Worm (Caenorhabditis elegans) whole organism, L4 larva: ENCODE data around the gene cest-6.

Experiments
- F49E8.2 ChIP-seq: sonication (generic microtip); optimal IDR thresholded peaks from 2 replicates; lab custom pipeline; 2016; ENCODE audit warnings: missing compliant biosample characterization, mild to moderate bottlenecking, missing genetic modification characterization, borderline replicate concordance
- T26A8.4 ChIP-seq: fragments of 200-800 bp; sonication (Bioruptor generic); IDR thresholded peaks from 2 replicates; pipeline ENCODE4 v1.3.6; 2022; ENCODE audit warnings: missing genetic modification characterization, missing compliant biosample characterization
- Y5F2A.4 ChIP-seq: fragments of 200-800 bp; sonication (Bioruptor generic); optimal IDR thresholded peaks from 2 replicates; lab custom pipeline; 2018; ENCODE audit warnings: mild to moderate bottlenecking, missing genetic modification characterization, missing compliant biosample characterization
- ama-1 ChIP-seq: fragments of 150-350 bp; optimal IDR thresholded peaks from 2 replicates; lab custom pipeline; 2014; ENCODE audit warnings: inconsistent platforms, mixed read lengths
- arid-1 ChIP-seq: fragments of 200-800 bp; sonication (Bioruptor generic); conservative IDR thresholded peaks from 2 replicates; pipeline ENCODE4 v1.3.6; 2022; ENCODE audit warnings: missing genetic modification reagents, missing genetic modification characterization, missing compliant biosample characterization
- attf-4 ChIP-seq: sonication (generic microtip); optimal IDR thresholded peaks from 3 replicates; lab custom pipeline; 2017; ENCODE audit warnings: missing biosample characterization, missing genetic modification characterization
- ceh-20 ChIP-seq: fragments of 200-800 bp; sonication (Bioruptor generic); IDR thresholded peaks from 2 replicates; pipeline ENCODE4 v1.3.6; 2022; ENCODE audit warnings: missing genetic modification reagents, missing genetic modification characterization, missing compliant biosample characterization
- ceh-32 ChIP-seq: sonication (generic microtip); optimal IDR thresholded peaks from 2 replicates; lab custom pipeline; 2016; ENCODE audit warnings: mild to moderate bottlenecking, missing genetic modification characterization, missing compliant biosample characterization; ENCODE audit not compliant: poor library complexity
- cey-2 ChIP-seq: sonication (generic microtip); optimal IDR thresholded peaks from 3 replicates; lab custom pipeline; 2017; ENCODE audit warnings: missing genetic modification characterization, mild to moderate bottlenecking, missing compliant biosample characterization, antibody characterized with exemption, borderline replicate concordance; ENCODE audit not compliant: insufficient read depth
- ctbp-1 ChIP-seq: fragments of 200-800 bp; sonication (Bioruptor generic); IDR thresholded peaks from 2 replicates; pipeline ENCODE4 v1.3.6; 2022; ENCODE audit warnings: missing genetic modification reagents, missing genetic modification characterization, missing compliant biosample characterization
- daf-16 ChIP-seq, 3 experiments: sonication (generic microtip); optimal IDR thresholded peaks; 2 replicates each; lab custom pipeline; 2016 to 2017; ENCODE audit warnings: missing genetic modification characterization in 3 of 3, missing genetic modification reagents in 3 of 3, mild to moderate bottlenecking in 2 of 3, missing compliant biosample characterization in 2 of 3, missing biosample characterization in 1 of 3, moderate library complexity in 1 of 3
- dpl-1 ChIP-seq: fragments of 150-350 bp; optimal IDR thresholded peaks from 2 replicates; lab custom pipeline; 2014; ENCODE audit warnings: missing biosample characterization, missing genetic modification reagents, missing genetic modification characterization
- dve-1 ChIP-seq: sonication (generic microtip); optimal IDR thresholded peaks from 2 replicates; lab custom pipeline; 2017; ENCODE audit warnings: antibody characterized with exemption, mild to moderate bottlenecking, missing genetic modification characterization, missing compliant biosample characterization; ENCODE audit not compliant: insufficient read depth
- egl-43 ChIP-seq: fragments of 200-800 bp; sonication (Bioruptor generic); IDR thresholded peaks from 2 replicates; pipeline ENCODE4 v1.3.6; 2022; ENCODE audit warnings: missing genetic modification reagents, missing genetic modification characterization, missing compliant biosample characterization
- gei-8 ChIP-seq: fragments of 200-800 bp; sonication (Bioruptor generic); optimal IDR thresholded peaks from 2 replicates; lab custom pipeline; 2018; ENCODE audit warnings: mild to moderate bottlenecking, missing genetic modification characterization, missing compliant biosample characterization
- hif-1 ChIP-seq, 2 experiments: sonication (generic microtip); optimal IDR thresholded peaks; 2 replicates each; lab custom pipeline; 2016 to 2017; ENCODE audit warnings: missing compliant biosample characterization in 2 of 2, missing genetic modification characterization in 2 of 2, missing genetic modification reagents in 2 of 2, missing genotype in 2 of 2, mild to moderate bottlenecking in 1 of 2
- hlh-11 ChIP-seq: fragments of 200-800 bp; sonication (Bioruptor generic); optimal IDR thresholded peaks from 2 replicates; lab custom pipeline; 2018; ENCODE audit warnings: mild to moderate bottlenecking, missing genetic modification characterization, missing compliant biosample characterization
- hmg-1.1 ChIP-seq: fragments of 200-800 bp; sonication (Bioruptor generic); IDR thresholded peaks from 2 replicates; pipeline ENCODE4 v1.3.6; 2022; ENCODE audit warnings: missing genetic modification reagents, missing genetic modification characterization, missing compliant biosample characterization
- lim-7 ChIP-seq: fragments of 200-800 bp; sonication (Bioruptor generic); IDR thresholded peaks from 2 replicates; pipeline ENCODE4 v1.3.6; 2022; ENCODE audit warnings: missing genetic modification characterization, missing compliant biosample characterization
- lin-38 ChIP-seq: fragments of 200-800 bp; sonication (Bioruptor generic); IDR thresholded peaks from 2 replicates; pipeline ENCODE4 v1.3.6; 2022; ENCODE audit warnings: missing genetic modification reagents, missing genetic modification characterization, missing compliant biosample characterization
- lin-39 ChIP-seq: fragments of 150-350 bp; optimal IDR thresholded peaks from 2 replicates; lab custom pipeline; 2014; ENCODE audit warnings: missing biosample characterization, missing genetic modification reagents, missing genetic modification characterization
- lsy-2 ChIP-seq, 2 experiments: fragments of 150-350 bp in 1 of 2; sonication (generic microtip) in 1 of 2; optimal IDR thresholded peaks; 2 replicates each; lab custom pipeline; 2014 to 2017; ENCODE audit warnings: missing biosample characterization in 2 of 2, missing genetic modification characterization in 2 of 2
- mdl-1 ChIP-seq, 2 experiments: fragments of 150-350 bp in 1 of 2; sonication (generic microtip) in 1 of 2; optimal IDR thresholded peaks; 2 replicates each; lab custom pipeline; 2014 to 2017; ENCODE audit warnings: missing biosample characterization in 2 of 2, missing genetic modification characterization in 2 of 2
- nhr-10 ChIP-seq: fragments of 150-350 bp; optimal IDR thresholded peaks from 2 replicates; lab custom pipeline; 2014; ENCODE audit warnings: missing biosample characterization, missing genetic modification characterization
- nhr-102 ChIP-seq: sonication (generic microtip); optimal IDR thresholded peaks from 2 replicates; lab custom pipeline; 2016; ENCODE audit warnings: mild to moderate bottlenecking, missing genetic modification characterization, moderate library complexity, missing compliant biosample characterization
- nhr-111 ChIP-seq: fragments of 200-800 bp; sonication (Bioruptor generic); optimal IDR thresholded peaks from 2 replicates; lab custom pipeline; 2018; ENCODE audit warnings: mild to moderate bottlenecking, missing genetic modification characterization, missing compliant biosample characterization
- nhr-237 ChIP-seq: sonication (generic microtip); optimal IDR thresholded peaks from 2 replicates; lab custom pipeline; 2017; ENCODE audit warnings: missing biosample characterization, missing genetic modification characterization
- nhr-25 ChIP-seq: sonication (generic microtip); optimal IDR thresholded peaks from 2 replicates; lab custom pipeline; 2017; ENCODE audit warnings: missing genetic modification characterization, mild to moderate bottlenecking, missing compliant biosample characterization, antibody characterized with exemption, moderate library complexity, borderline replicate concordance; ENCODE audit not compliant: insufficient read depth
- pha-4 ChIP-seq, 2 experiments: fragments of 150-350 bp in 1 of 2; fragments of 200-800 bp in 1 of 2; sonication (Bioruptor generic) in 1 of 2; IDR thresholded peaks in 1 of 2; optimal IDR thresholded peaks in 1 of 2; 2 replicates each; pipeline versions ENCODE4 v1.3.6 to Lab custom; 2014 to 2022; ENCODE audit warnings: missing genetic modification characterization in 2 of 2, missing genetic modification reagents in 2 of 2, missing biosample characterization in 1 of 2, missing compliant biosample characterization in 1 of 2
- sdz-12 ChIP-seq: fragments of 200-800 bp; sonication (Bioruptor generic); optimal IDR thresholded peaks from 2 replicates; lab custom pipeline; 2018; ENCODE audit warnings: mild to moderate bottlenecking, missing genetic modification characterization, missing compliant biosample characterization
- set-16 ChIP-seq: fragments of 200-800 bp; sonication (Bioruptor generic); IDR thresholded peaks from 2 replicates; pipeline ENCODE4 v1.3.6; 2022; ENCODE audit warnings: missing genetic modification reagents, missing genetic modification characterization, missing compliant biosample characterization
- snpc-1.2 ChIP-seq: fragments of 200-800 bp; sonication (Bioruptor generic); IDR thresholded peaks from 2 replicates; pipeline ENCODE4 v1.3.6; 2022; ENCODE audit warnings: missing genetic modification reagents, missing genetic modification characterization, missing compliant biosample characterization
- spr-1 ChIP-seq: sonication (generic microtip); optimal IDR thresholded peaks from 2 replicates; lab custom pipeline; 2016; ENCODE audit warnings: mild to moderate bottlenecking, missing genetic modification characterization, missing compliant biosample characterization
- unc-39 ChIP-seq: sonication (generic microtip); optimal IDR thresholded peaks from 2 replicates; lab custom pipeline; 2017; ENCODE audit warnings: missing biosample characterization, missing genetic modification characterization
- unc-62 ChIP-seq, 3 experiments: fragments of 150-350 bp in 1 of 3; sonication (generic microtip); optimal IDR thresholded peaks in 2 of 3; peaks in 1 of 3; 1 replicate in 1 of 3; 2 replicates in 2 of 3; lab custom pipeline; 2014 to 2017; ENCODE audit warnings: missing biosample characterization in 3 of 3, missing genetic modification characterization in 3 of 3, missing genetic modification reagents in 3 of 3, missing genotype in 1 of 3
- vab-7 ChIP-seq: fragments of 200-800 bp; sonication (Bioruptor generic); IDR thresholded peaks from 2 replicates; pipeline ENCODE4 v1.3.6; 2022; ENCODE audit warnings: missing genetic modification reagents, missing genetic modification characterization, missing compliant biosample characterization
- zag-1 ChIP-seq: fragments of 150-350 bp; optimal IDR thresholded peaks from 2 replicates; lab custom pipeline; 2014; ENCODE audit warnings: missing biosample characterization, missing genetic modification characterization

The cest-6 gene

DNA sequence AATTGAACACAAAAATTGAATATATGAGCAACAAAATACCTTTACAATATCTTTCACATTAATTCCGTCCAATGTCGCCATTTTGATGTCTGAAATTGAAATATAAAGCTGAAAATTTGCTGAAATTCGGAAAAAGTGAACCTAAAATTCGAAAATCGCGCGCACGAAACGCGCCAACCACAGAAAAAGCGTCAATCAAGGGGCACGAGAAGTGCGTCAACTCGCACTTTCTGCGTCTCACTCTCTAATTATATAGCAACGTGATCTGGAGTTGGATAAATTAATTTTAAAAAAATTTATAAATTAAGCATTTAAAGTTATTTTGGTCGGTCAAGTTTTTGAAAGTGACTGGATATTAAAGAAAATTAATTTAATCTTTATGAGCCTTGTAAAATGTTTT, 9.0 kb downstream of the cest-6 start, which contains the start of gene ruvb-2 (continued):
- peak; percentile 82 for TF ChIP-seq T26A8.4 (GFP tag; lab: Robert Waterston, UW)
- no peak for TF ChIP-seq cey-2 (tag; lab: Kevin White, UChicago)
- TF ChIP-seq attf-4 (tag; lab: Kevin White, UChicago) = no peak
- peak; percentile 88 for TF ChIP-seq dve-1 (tag; lab: Kevin White, UChicago)
- no peak for TF ChIP-seq nhr-25 (tag; lab: Kevin White, UChicago)
- TF ChIP-seq ceh-20 (GFP tag; lab: Robert Waterston, UW) = no peak
- TF ChIP-seq unc-62 (GFP tag; optimal IDR thresholded peaks at IDR 0.05 in 1 of 2; lab: Kevin White, UChicago) = peak in 1 of 2 experiments; percentile 91
- no peak for TF ChIP-seq unc-62 (tag; optimal IDR thresholded peaks at IDR 0.05; lab: Kevin White, UChicago)
- peak; percentile 26 for TF ChIP-seq F49E8.2
- TF ChIP-seq egl-43 = no peak
- TF ChIP-seq lin-39 (tag; lab: Kevin White, UChicago) = no peak
- peak in 1 of 2 experiments; percentile 14 for TF ChIP-seq daf-16 (GFP tag; optimal IDR thresholded peaks at IDR 0.05; lab: Kevin White, UChicago)
- peak; percentile 48 for TF ChIP-seq daf-16 (tag; optimal IDR thresholded peaks at IDR 0.05; lab: Kevin White, UChicago)
- TF ChIP-seq arid-1 (GFP tag; lab: Robert Waterston, UW) = peak; percentile 52; the same call in 1 of the 2 replicates
- TF ChIP-seq sdz-12 (GFP tag; lab: Kevin White, UChicago) = no peak
- no peak for TF ChIP-seq vab-7 (GFP tag; lab: Robert Waterston, UW)
- TF ChIP-seq Y5F2A.4 (GFP tag; lab: Kevin White, UChicago) = no peak
- no peak for TF ChIP-seq nhr-111 (GFP tag; lab: Kevin White, UChicago)
- TF ChIP-seq zag-1 (tag; lab: Kevin White, UChicago) = no peak
- TF ChIP-seq mdl-1 (tag; optimal IDR thresholded peaks at IDR 0.05; lab: Kevin White, UChicago) = peak in 1 of 2 experiments; percentile 80
- no peak for TF ChIP-seq hlh-11 (tag; lab: Kevin White, UChicago)
- TF ChIP-seq gei-8 = no peak

DNA sequence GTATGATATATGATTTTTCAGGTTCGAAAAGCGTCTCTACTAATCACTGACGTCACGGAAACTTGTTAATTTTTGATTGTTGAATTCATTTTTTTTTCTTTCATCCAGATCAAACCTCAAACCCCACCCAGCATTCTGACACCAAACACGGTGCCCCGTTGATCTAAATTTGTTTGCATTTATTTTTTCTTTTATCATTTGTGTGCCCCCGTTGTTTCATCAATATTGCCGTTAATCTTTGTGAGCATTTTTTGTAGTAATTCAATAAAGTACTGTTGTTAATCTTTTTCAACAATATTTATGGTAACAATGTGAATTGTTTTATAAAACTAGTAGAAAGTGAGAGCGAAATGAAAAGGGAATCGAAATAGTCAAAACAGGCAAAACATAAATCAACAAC, 11.5 kb downstream of the cest-6 start:
- no peak for TF ChIP-seq ceh-32
- TF ChIP-seq nhr-10 (tag; lab: Kevin White, UChicago) = no peak
- 0 out of 2 replicates have a peak, but pooled peaks have one; percentile 24 for TF ChIP-seq lin-38 (GFP tag; lab: Robert Waterston, UW)
- TF ChIP-seq, all 104 proteins: peak for 1

DNA sequence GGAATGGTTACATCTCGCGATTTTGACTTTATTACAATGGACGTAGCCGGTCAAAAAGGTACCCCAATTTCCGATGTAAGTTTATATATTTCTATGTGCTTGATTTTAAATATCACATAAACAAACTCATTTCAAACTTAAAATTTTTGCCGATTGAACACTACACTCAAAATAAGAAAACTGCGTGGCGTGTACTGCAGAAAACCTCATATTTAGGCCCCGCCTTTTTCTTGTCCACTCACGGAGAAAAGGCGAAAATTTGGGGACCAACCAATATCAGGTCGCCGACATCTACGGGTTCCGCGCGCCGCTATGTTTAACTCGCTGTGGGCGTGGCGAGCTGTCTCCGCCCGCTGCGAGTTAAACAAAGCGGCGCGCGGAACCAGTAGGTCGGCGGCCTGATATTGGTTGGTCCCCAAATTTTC, 14.1 kb downstream of the cest-6 start:
- TF ChIP-seq snpc-1.2 (peak; percentile 88), set-16 (peak; percentile 40), vab-7 (GFP tag; lab: Robert Waterston, UW) (0 out of 2 replicates have a peak, but pooled peaks have one; percentile 31), ctbp-1 (GFP tag; lab: Robert Waterston, UW) (peak; percentile 47; the same call in 1 of the 2 replicates), arid-1 (GFP tag; lab: Robert Waterston, UW) (0 out of 2 replicates have a peak, but pooled peaks have one; percentile 21), lin-38 (GFP tag; lab: Robert Waterston, UW) (peak; percentile 56), F49E8.2 (peak; percentile 21)

DNA sequence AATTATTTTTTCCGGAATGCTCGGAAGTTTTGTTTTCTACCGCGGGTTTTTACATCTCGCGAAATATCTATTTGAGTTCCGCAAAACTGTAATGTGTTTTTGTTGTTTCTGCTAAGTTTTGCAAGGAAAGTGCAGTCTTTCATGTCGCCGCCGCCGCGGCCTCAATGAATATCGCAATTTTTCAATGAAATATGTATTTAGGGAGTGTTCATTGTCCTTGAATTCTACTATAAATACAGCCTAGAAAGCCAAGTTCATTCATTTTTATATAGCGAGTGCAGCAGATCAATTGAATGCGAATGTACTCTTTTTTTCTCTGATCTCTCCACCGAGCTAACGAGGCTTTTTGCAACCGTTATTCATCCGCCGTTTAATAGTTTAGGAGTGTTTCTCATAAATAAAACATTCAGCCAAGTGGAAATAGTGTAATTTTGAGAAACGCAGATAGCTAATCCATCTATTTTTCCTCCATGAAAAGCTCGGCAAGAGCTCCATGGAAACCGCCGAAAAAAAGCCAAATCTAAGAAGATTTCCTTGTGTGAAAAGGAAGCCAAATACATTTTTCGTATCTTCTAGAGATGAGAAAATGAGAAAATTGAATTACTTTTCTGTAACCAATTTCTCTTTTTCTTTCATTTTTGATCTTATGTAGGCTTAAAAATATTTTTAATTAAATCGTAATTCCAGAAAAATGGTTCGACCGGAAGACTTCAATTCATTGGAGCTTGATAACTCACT, 15.3 kb downstream of the cest-6 start, which contains the start of gene T22D1.3:
Gene T22D1.3, plus strand, starts transcription at position 688 of the 738 bp plus-strand sequence.
- TF ChIP-seq lim-7 (GFP tag; lab: Robert Waterston, UW) (no peak), unc-39 (tag; lab: Kevin White, UChicago) (no peak), nhr-237 (tag; lab: Kevin White, UChicago) (no peak), Y5F2A.4 (GFP tag; lab: Kevin White, UChicago) (peak; percentile 47), hmg-1.1 (no peak), lsy-2 (tag; optimal IDR thresholded peaks at IDR 0.05; lab: Kevin White, UChicago) (peak in 1 of 2 experiments; percentile 15), hif-1 (tag; optimal IDR thresholded peaks at IDR 0.05; lab: Kevin White, UChicago) (no peak), dpl-1 (GFP tag; lab: Kevin White, UChicago) (no peak), ama-1 (lab: Kevin White, UChicago) (peak; percentile 28), snpc-1.2 (peak; percentile 59), nhr-102 (tag; lab: Kevin White, UChicago) (peak; percentile 34), spr-1 (tag; lab: Kevin White, UChicago) (no peak), T26A8.4 (GFP tag; lab: Robert Waterston, UW) (peak; percentile 42; the same call in 1 of the 2 replicates), lin-38 (GFP tag; lab: Robert Waterston, UW) (peak; percentile 36), pha-4 (GFP tag; IDR thresholded peaks at IDR 0.05; lab: Robert Waterston, UW) (0 out of 2 replicates have a peak, but pooled peaks have one; percentile 35), pha-4 (tag; optimal IDR thresholded peaks at IDR 0.05; lab: Kevin White, UChicago) (no peak)
- TF ChIP-seq, all 104 proteins: peak for 8
